Worm (Caenorhabditis elegans) whole organism, L3 larva: ENCODE measurements around the gene ttr-35.
A peak's percentile ranks its signal among the peaks of the same experiment; 100 is the strongest.

Experiments used
- aly-2 ChIP-seq: fragments of 150-350 bp; optimal IDR thresholded peaks from 2 replicates; lab custom pipeline; 2014; ENCODE audit warnings: missing biosample characterization, missing genetic modification characterization
- elt-2 ChIP-seq: sonication (generic microtip); optimal IDR thresholded peaks from 2 replicates; lab custom pipeline; 2016; ENCODE audit warnings: missing genetic modification reagents, mild to moderate bottlenecking, missing genetic modification characterization, missing compliant biosample characterization
- elt-3 ChIP-seq, 3 experiments: fragments of 150-350 bp in 1 of 3; sonication (generic microtip) in 2 of 3; optimal IDR thresholded peaks; 2 replicates in 2 of 3; 4 replicates in 1 of 3; lab custom pipeline; 2014 to 2017; ENCODE audit warnings: missing biosample characterization in 3 of 3, missing genetic modification characterization in 3 of 3
- fkh-10 ChIP-seq: sonication (generic microtip); optimal IDR thresholded peaks from 2 replicates; lab custom pipeline; 2017; ENCODE audit warnings: missing biosample characterization, missing genetic modification reagents, missing genetic modification characterization
- lin-15B ChIP-seq: fragments of 150-350 bp; optimal IDR thresholded peaks from 2 replicates; lab custom pipeline; 2014; ENCODE audit warnings: missing biosample characterization, missing genetic modification characterization
- mdl-1 ChIP-seq: fragments of 150-350 bp; optimal IDR thresholded peaks from 2 replicates; lab custom pipeline; 2014; ENCODE audit warnings: missing biosample characterization, missing genetic modification characterization
- nhr-12 ChIP-seq: fragments of 150-350 bp; optimal IDR thresholded peaks from 2 replicates; lab custom pipeline; 2014; ENCODE audit warnings: missing biosample characterization, missing genetic modification characterization
- nhr-43 ChIP-seq: sonication (generic microtip); optimal IDR thresholded peaks from 2 replicates; lab custom pipeline; 2016; ENCODE audit warnings: mild to moderate bottlenecking, missing genetic modification characterization, missing compliant biosample characterization; ENCODE audit not compliant: poor library complexity, severe bottlenecking
- nhr-76 ChIP-seq: fragments of 150-350 bp; sonication (generic microtip); optimal IDR thresholded peaks from 5 replicates; lab custom pipeline; 2014; ENCODE audit warnings: missing biosample characterization, missing genetic modification characterization
- zag-1 ChIP-seq: fragments of 150-350 bp; optimal IDR thresholded peaks from 2 replicates; lab custom pipeline; 2014; ENCODE audit warnings: missing biosample characterization, missing genetic modification characterization
- ztf-11 ChIP-seq: fragments of 150-350 bp; optimal IDR thresholded peaks from 2 replicates; lab custom pipeline; 2014; ENCODE audit warnings: missing biosample characterization, missing genetic modification characterization

DNA sequence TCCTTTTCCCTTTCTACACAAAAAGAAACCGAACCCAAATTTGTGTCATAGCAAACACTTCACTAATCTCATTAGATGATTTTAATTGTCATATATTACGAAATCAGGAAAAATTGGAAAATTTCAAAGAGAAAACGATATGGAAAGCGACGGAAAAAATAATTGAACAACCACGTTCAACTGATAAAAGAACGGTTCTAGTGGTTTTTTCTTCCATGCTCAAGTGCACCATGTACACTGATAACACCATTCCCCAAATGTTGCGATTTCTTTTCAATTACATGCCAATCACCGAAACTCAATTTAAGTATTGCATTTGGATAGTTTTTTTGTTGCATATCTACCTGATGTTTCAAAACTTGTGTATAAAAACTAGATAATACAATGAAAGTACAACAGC, 18.5 kb downstream of the ttr-35 start:
- no peak for TF ChIP-seq nhr-12 (tag; lab: Kevin White, UChicago)
- TF ChIP-seq nhr-43 (tag; lab: Kevin White, UChicago) = no peak
- no peak for TF ChIP-seq elt-3 (tag; optimal IDR thresholded peaks at IDR 0.05; lab: Kevin White, UChicago)
- TF ChIP-seq aly-2 = no peak
- TF ChIP-seq fkh-10 (GFP tag; lab: Kevin White, UChicago) = no peak
- no peak for TF ChIP-seq mdl-1 (tag; lab: Kevin White, UChicago)
- TF ChIP-seq lin-15B (tag; lab: Kevin White, UChicago) = no peak
- no peak for TF ChIP-seq zag-1 (tag; lab: Kevin White, UChicago)
- TF ChIP-seq elt-2 (tag; lab: Kevin White, UChicago) = peak; percentile 93
- no peak for TF ChIP-seq ztf-11 (tag; lab: Kevin White, UChicago)
- TF ChIP-seq nhr-76 (tag; lab: Kevin White, UChicago) = no peak
